Fruit fly (Drosophila melanogaster) whole organism, prepupa: ENCODE measurements around the gene CG13760.

Experiments used
- Blimp-1 ChIP-seq: fragments of 200-800 bp; sonication (Bioruptor generic); optimal IDR thresholded peaks from 3 replicates; lab custom pipeline; 2017; ENCODE audit warnings: missing biosample characterization, missing genetic modification characterization, mild to moderate bottlenecking, moderate library complexity, missing genetic modification reagents
- CG10669 ChIP-seq: fragments of 200-800 bp; sonication (Bioruptor generic); optimal IDR thresholded peaks from 3 replicates; lab custom pipeline; 2018; ENCODE audit warnings: missing biosample characterization, mild to moderate bottlenecking, missing genetic modification characterization, moderate library complexity
- CG11762 ChIP-seq: fragments of 200-800 bp; sonication (Bioruptor generic); optimal IDR thresholded peaks from 3 replicates; lab custom pipeline; 2016; ENCODE audit warnings: missing biosample characterization, missing genetic modification characterization; ENCODE audit not compliant: insufficient read depth
- CG6163 ChIP-seq: fragments of 200-800 bp; sonication (Bioruptor generic); IDR thresholded peaks from 3 replicates; pipeline ENCODE4 v1.3.6; 2022; ENCODE audit warnings: missing biosample characterization, missing genetic modification characterization
- CG7368 ChIP-seq: fragments of 200-800 bp; sonication (Bioruptor generic); optimal IDR thresholded peaks from 3 replicates; lab custom pipeline; 2016; ENCODE audit warnings: missing biosample characterization, missing genetic modification characterization
- CG8632 ChIP-seq: fragments of 200-800 bp; sonication (Bioruptor generic); optimal IDR thresholded peaks from 3 replicates; lab custom pipeline; 2016; ENCODE audit warnings: missing biosample characterization, missing genetic modification characterization
- Eip93F ChIP-seq: fragments of 200-800 bp; sonication (Bioruptor generic); optimal IDR thresholded peaks from 2 replicates; lab custom pipeline; 2016; ENCODE audit warnings: missing biosample characterization, mild to moderate bottlenecking, missing genetic modification characterization
- Ets96B ChIP-seq: fragments of 200-800 bp; optimal IDR thresholded peaks from 2 replicates; lab custom pipeline; 2019; ENCODE audit warnings: missing biosample characterization, mild to moderate bottlenecking, missing genetic modification characterization, moderate library complexity
- Lpt ChIP-seq: fragments of 200-800 bp; sonication (Bioruptor generic); optimal IDR thresholded peaks from 3 replicates; lab custom pipeline; 2016; ENCODE audit warnings: missing biosample characterization, missing genetic modification characterization
- Sox15 ChIP-seq: fragments of 200-800 bp; sonication (Bioruptor generic); optimal IDR thresholded peaks from 3 replicates; lab custom pipeline; 2016; ENCODE audit warnings: missing biosample characterization, missing genetic modification characterization
- salr ChIP-seq, 2 experiments: fragments of 200-800 bp; sonication (Bioruptor generic); optimal IDR thresholded peaks; 3 replicates each; lab custom pipeline; 2016 to 2018; ENCODE audit warnings: missing biosample characterization in 2 of 2, missing genetic modification characterization in 2 of 2, mild to moderate bottlenecking in 1 of 2

dm6 chrX:2538387-2538786 lies 47.1 kb downstream of the CG13760 start:
- no peak for TF ChIP-seq CG6163 (GFP tag; lab: Robert Waterston, UW)
- TF ChIP-seq Blimp-1 (GFP tag; lab: Kevin White, UChicago) = no peak
- no peak for TF ChIP-seq Lpt (GFP tag; lab: Kevin White, UChicago)
- TF ChIP-seq CG8632 = no peak
- no peak for TF ChIP-seq CG10669 (GFP tag; lab: Kevin White, UChicago)
- TF ChIP-seq Eip93F (GFP tag; lab: Kevin White, UChicago) = no peak
- no peak for TF ChIP-seq Sox15 (GFP tag; lab: Kevin White, UChicago)
- no peak for TF ChIP-seq CG11762 (GFP tag; lab: Kevin White, UChicago)
- TF ChIP-seq CG7368 (GFP tag; lab: Kevin White, UChicago) = no peak
- TF ChIP-seq Ets96B (tag; lab: Kevin White, UChicago) = no peak
- TF ChIP-seq salr (GFP tag; optimal IDR thresholded peaks at IDR 0.05; lab: Kevin White, UChicago) = no peak
